Worm (Caenorhabditis elegans) whole organism, L4 larva: ENCODE data around the gene sec-61.A.

Source experiments
- T26A8.4 ChIP-seq: fragments of 200-800 bp; sonication (Bioruptor generic); IDR thresholded peaks from 2 replicates; pipeline ENCODE4 v1.3.6; 2022; ENCODE audit warnings: missing genetic modification characterization, missing compliant biosample characterization
- Y105C5A.15 ChIP-seq: fragments of 200-800 bp; sonication (Bioruptor generic); IDR thresholded peaks from 2 replicates; pipeline ENCODE4 v1.3.6; 2022; ENCODE audit warnings: missing genetic modification characterization, missing compliant biosample characterization
- Y5F2A.4 ChIP-seq: fragments of 200-800 bp; sonication (Bioruptor generic); optimal IDR thresholded peaks from 2 replicates; lab custom pipeline; 2018; ENCODE audit warnings: mild to moderate bottlenecking, missing genetic modification characterization, missing compliant biosample characterization
- aha-1 ChIP-seq: fragments of 150-350 bp; peaks from one replicate; lab custom pipeline; 2014; ENCODE audit warnings: missing biosample characterization, missing genetic modification characterization
- aly-2 ChIP-seq: sonication (generic microtip); optimal IDR thresholded peaks from 2 replicates; lab custom pipeline; 2018; ENCODE audit warnings: missing biosample characterization, missing genetic modification characterization
- ceh-44 ChIP-seq: fragments of 200-800 bp; sonication (Bioruptor generic); IDR thresholded peaks from 2 replicates; pipeline ENCODE4 v1.3.6; 2022; ENCODE audit warnings: missing genetic modification reagents, missing genetic modification characterization, missing compliant biosample characterization
- ceh-62 ChIP-seq: sonication (generic microtip); optimal IDR thresholded peaks from 2 replicates; lab custom pipeline; 2017; ENCODE audit warnings: missing biosample characterization, missing genetic modification characterization
- ces-1 ChIP-seq: fragments of 150-350 bp; sonication (generic microtip); optimal IDR thresholded peaks from 4 replicates; lab custom pipeline; 2014; ENCODE audit warnings: missing biosample characterization, missing genetic modification reagents, missing genetic modification characterization
- daf-19 ChIP-seq: fragments of 200-800 bp; sonication (Bioruptor generic); conservative IDR thresholded peaks from 2 replicates; pipeline ENCODE4 v1.3.6; 2022; ENCODE audit warnings: missing genetic modification characterization, missing compliant biosample characterization
- egl-43 ChIP-seq: fragments of 200-800 bp; sonication (Bioruptor generic); IDR thresholded peaks from 2 replicates; pipeline ENCODE4 v1.3.6; 2022; ENCODE audit warnings: missing genetic modification reagents, missing genetic modification characterization, missing compliant biosample characterization
- fos-1 ChIP-seq: fragments of 150-350 bp; optimal IDR thresholded peaks from 2 replicates; lab custom pipeline; 2014; ENCODE audit warnings: missing biosample characterization, missing genetic modification characterization
- gei-8 ChIP-seq: fragments of 200-800 bp; sonication (Bioruptor generic); optimal IDR thresholded peaks from 2 replicates; lab custom pipeline; 2018; ENCODE audit warnings: mild to moderate bottlenecking, missing genetic modification characterization, missing compliant biosample characterization
- hmg-1.1 ChIP-seq: fragments of 200-800 bp; sonication (Bioruptor generic); IDR thresholded peaks from 2 replicates; pipeline ENCODE4 v1.3.6; 2022; ENCODE audit warnings: missing genetic modification reagents, missing genetic modification characterization, missing compliant biosample characterization
- lin-38 ChIP-seq: fragments of 200-800 bp; sonication (Bioruptor generic); IDR thresholded peaks from 2 replicates; pipeline ENCODE4 v1.3.6; 2022; ENCODE audit warnings: missing genetic modification reagents, missing genetic modification characterization, missing compliant biosample characterization
- lin-39 ChIP-seq: fragments of 150-350 bp; optimal IDR thresholded peaks from 2 replicates; lab custom pipeline; 2014; ENCODE audit warnings: missing biosample characterization, missing genetic modification reagents, missing genetic modification characterization
- mdl-1 ChIP-seq, 2 experiments: fragments of 150-350 bp in 1 of 2; sonication (generic microtip) in 1 of 2; optimal IDR thresholded peaks; 2 replicates each; lab custom pipeline; 2014 to 2017; ENCODE audit warnings: missing biosample characterization in 2 of 2, missing genetic modification characterization in 2 of 2
- mdt-29 ChIP-seq: fragments of 200-800 bp; sonication (Bioruptor generic); IDR thresholded peaks from 2 replicates; pipeline ENCODE4 v1.3.6; 2022; ENCODE audit warnings: missing genetic modification reagents, missing genetic modification characterization, missing compliant biosample characterization
- nhr-102 ChIP-seq: sonication (generic microtip); optimal IDR thresholded peaks from 2 replicates; lab custom pipeline; 2016; ENCODE audit warnings: mild to moderate bottlenecking, missing genetic modification characterization, moderate library complexity, missing compliant biosample characterization
- nhr-111 ChIP-seq: fragments of 200-800 bp; sonication (Bioruptor generic); optimal IDR thresholded peaks from 2 replicates; lab custom pipeline; 2018; ENCODE audit warnings: mild to moderate bottlenecking, missing genetic modification characterization, missing compliant biosample characterization
- nhr-25 ChIP-seq: sonication (generic microtip); optimal IDR thresholded peaks from 2 replicates; lab custom pipeline; 2017; ENCODE audit warnings: missing genetic modification characterization, mild to moderate bottlenecking, missing compliant biosample characterization, antibody characterized with exemption, moderate library complexity, borderline replicate concordance; ENCODE audit not compliant: insufficient read depth
- nhr-28 ChIP-seq: fragments of 150-350 bp; optimal IDR thresholded peaks from 2 replicates; lab custom pipeline; 2014; ENCODE audit warnings: missing biosample characterization, missing genetic modification characterization
- nhr-48 ChIP-seq: sonication (generic microtip); optimal IDR thresholded peaks from 2 replicates; lab custom pipeline; 2016; ENCODE audit warnings: mild to moderate bottlenecking, missing genetic modification characterization, missing compliant biosample characterization
- nhr-6 ChIP-seq: fragments of 150-350 bp; optimal IDR thresholded peaks from 2 replicates; lab custom pipeline; 2014; ENCODE audit warnings: missing biosample characterization, missing genetic modification characterization
- nhr-76 ChIP-seq: fragments of 150-350 bp; optimal IDR thresholded peaks from 2 replicates; lab custom pipeline; 2014; ENCODE audit warnings: missing biosample characterization, missing genetic modification characterization
- pqm-1 ChIP-seq: sonication (generic microtip); optimal IDR thresholded peaks from 2 replicates; lab custom pipeline; 2017; ENCODE audit warnings: missing biosample characterization, missing genetic modification characterization
- saeg-2 ChIP-seq: fragments of 200-800 bp; sonication (Bioruptor generic); IDR thresholded peaks from 2 replicates; pipeline ENCODE4 v1.3.6; 2022; ENCODE audit warnings: missing genetic modification reagents, missing genetic modification characterization, missing compliant biosample characterization
- snpc-1.2 ChIP-seq: fragments of 200-800 bp; sonication (Bioruptor generic); IDR thresholded peaks from 2 replicates; pipeline ENCODE4 v1.3.6; 2022; ENCODE audit warnings: missing genetic modification reagents, missing genetic modification characterization, missing compliant biosample characterization
- snpc-4 ChIP-seq: fragments of 150-350 bp; optimal IDR thresholded peaks from 2 replicates; lab custom pipeline; 2014; ENCODE audit warnings: missing biosample characterization, missing genetic modification characterization
- tag-97 ChIP-seq: fragments of 200-800 bp; sonication (Bioruptor generic); IDR thresholded peaks from 2 replicates; pipeline ENCODE4 v1.3.6; 2022; ENCODE audit warnings: missing genetic modification characterization, missing compliant biosample characterization
- tra-1 ChIP-seq: fragments of 200-800 bp; sonication (Bioruptor generic); IDR thresholded peaks from 2 replicates; pipeline ENCODE4 v1.3.6; 2022; ENCODE audit warnings: missing genetic modification reagents, missing genetic modification characterization, missing compliant biosample characterization
- unc-130 ChIP-seq: sonication (generic microtip); optimal IDR thresholded peaks from 2 replicates; lab custom pipeline; 2016; ENCODE audit warnings: missing genetic modification reagents, missing genetic modification characterization, missing compliant biosample characterization
- unc-62 ChIP-seq, 3 experiments: fragments of 150-350 bp in 1 of 3; sonication (generic microtip); optimal IDR thresholded peaks in 2 of 3; peaks in 1 of 3; 1 replicate in 1 of 3; 2 replicates in 2 of 3; lab custom pipeline; 2014 to 2017; ENCODE audit warnings: missing biosample characterization in 3 of 3, missing genetic modification characterization in 3 of 3, missing genetic modification reagents in 3 of 3, missing genotype in 1 of 3
- zfp-2 ChIP-seq: sonication (generic microtip); optimal IDR thresholded peaks from 2 replicates; lab custom pipeline; 2016; ENCODE audit warnings: mild to moderate bottlenecking, missing genetic modification characterization, missing compliant biosample characterization

The sec-61.A gene

ce11 chrIV:14869844-14870433, 44.9 kb upstream of the sec-61.A start (continued):
- no peak for TF ChIP-seq ceh-44
- no peak for TF ChIP-seq gei-8 (GFP tag; lab: Kevin White, UChicago)
- TF ChIP-seq nhr-28 (tag; lab: Kevin White, UChicago), result peak; percentile 70
- peak in 1 of 2 experiments; percentile 55 for TF ChIP-seq mdl-1 (tag; optimal IDR thresholded peaks at IDR 0.05; lab: Kevin White, UChicago)

- TF ChIP-seq unc-62 (GFP tag; optimal IDR thresholded peaks at IDR 0.05 in 1 of 2; lab: Kevin White, UChicago) (peak in 1 of 2 experiments; percentile 63), unc-62 (tag; optimal IDR thresholded peaks at IDR 0.05; lab: Kevin White, UChicago) (no peak), aha-1 (tag; lab: Kevin White, UChicago) (peak; percentile 58), T26A8.4 (GFP tag; lab: Robert Waterston, UW) (no peak)
Observed at ce11 chrIV:14868560-14868959, 43.5 kb upstream of the sec-61.A start.

DNA sequence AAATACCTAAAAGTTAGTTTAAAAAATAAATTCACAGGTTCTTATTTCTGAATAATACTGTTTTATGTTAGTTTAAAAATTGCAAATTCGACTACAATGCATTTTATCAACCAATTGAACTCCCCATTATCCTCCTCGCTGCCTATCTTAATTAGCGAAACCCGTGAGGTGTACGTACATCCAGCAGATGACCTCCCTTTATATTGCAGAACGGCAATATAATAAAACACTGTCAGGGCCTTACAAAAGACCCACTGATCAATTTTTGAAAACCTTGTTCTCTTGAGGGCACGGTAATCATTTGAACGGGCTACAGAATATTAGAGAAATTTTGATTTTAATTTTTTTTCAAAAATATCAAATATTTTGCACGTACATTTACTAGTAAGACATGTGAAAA, 39.5 kb upstream of the sec-61.A start:
- TF ChIP-seq aha-1 (tag; lab: Kevin White, UChicago) (peak; percentile 44), saeg-2 (no peak), mdl-1 (tag; optimal IDR thresholded peaks at IDR 0.05; lab: Kevin White, UChicago) (no peak), nhr-102 (no peak), snpc-1.2 (GFP tag; lab: Robert Waterston, UW) (peak; percentile 92)
- TF ChIP-seq, all 104 proteins: peak for 2

DNA sequence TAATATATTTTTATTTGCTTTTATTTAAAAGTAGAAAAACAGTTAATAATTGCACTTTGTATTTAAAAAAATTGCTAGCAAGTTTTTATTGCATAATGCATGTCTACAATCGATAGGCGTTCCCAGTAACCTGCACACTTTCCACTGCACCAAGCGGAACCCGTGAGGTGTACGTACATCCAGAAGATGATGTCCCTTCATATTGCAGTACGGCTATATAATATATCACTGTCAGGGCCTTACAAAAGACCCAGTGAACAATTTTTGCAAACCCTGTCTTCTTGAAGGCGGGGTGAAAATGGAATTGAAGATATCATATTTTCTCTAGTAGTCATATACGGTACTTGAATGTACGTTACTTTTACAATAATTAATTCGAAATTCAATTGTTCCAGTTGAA, 38.7 kb upstream of the sec-61.A start:
- TF ChIP-seq nhr-6 (tag; lab: Kevin White, UChicago), result no peak
- TF ChIP-seq aha-1 (tag; lab: Kevin White, UChicago), result peak; percentile 76
- TF ChIP-seq pqm-1 (tag; lab: Kevin White, UChicago), result no peak
- TF ChIP-seq snpc-1.2 (GFP tag; lab: Robert Waterston, UW), result peak; percentile 96
- no peak for TF ChIP-seq zfp-2 (tag; lab: Kevin White, UChicago)
- no peak for TF ChIP-seq lin-38 (GFP tag; lab: Robert Waterston, UW)
- TF ChIP-seq hmg-1.1 (GFP tag; lab: Robert Waterston, UW), result no peak
- no peak for TF ChIP-seq nhr-25
- no peak for TF ChIP-seq ceh-62 (tag; lab: Kevin White, UChicago)
- TF ChIP-seq, all 104 proteins: peak for 2

DNA sequence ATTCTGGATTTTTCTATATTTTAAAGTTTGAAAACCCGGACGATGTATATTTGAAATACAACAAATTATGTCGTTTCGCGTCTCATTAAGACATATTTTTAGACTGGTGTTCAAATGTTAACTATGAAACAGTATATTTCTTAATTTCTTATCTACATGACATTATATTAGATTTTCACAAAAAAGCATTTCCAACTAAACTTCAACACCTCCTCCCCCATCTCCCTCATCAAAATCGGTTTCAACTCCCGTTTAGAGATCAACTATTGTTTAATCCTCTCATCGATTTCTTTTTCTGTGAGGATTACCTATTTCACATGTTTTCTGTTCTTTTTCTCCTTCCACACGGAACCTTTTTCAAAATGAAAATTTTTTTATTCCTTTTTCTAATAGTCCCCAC, 37.1 kb upstream of the sec-61.A start, which contains the start of gene Y57G11C.38:
Gene Y57G11C.38 (plus strand): TSS at position 301 of the 400 bp plus-strand sequence.
- TF ChIP-seq nhr-76 (tag; lab: Kevin White, UChicago) (no peak), aly-2 (tag; lab: Kevin White, UChicago) (no peak), tag-97 (no peak), daf-19 (GFP tag; lab: Robert Waterston, UW) (no peak), tra-1 (GFP tag; lab: Robert Waterston, UW) (no peak), nhr-48 (no peak), egl-43 (GFP tag; lab: Robert Waterston, UW) (no peak), unc-62 (GFP tag; optimal IDR thresholded peaks at IDR 0.05 in 1 of 2; lab: Kevin White, UChicago) (no peak), unc-62 (tag; optimal IDR thresholded peaks at IDR 0.05; lab: Kevin White, UChicago) (no peak), Y5F2A.4 (GFP tag; lab: Kevin White, UChicago) (no peak), fos-1 (tag; lab: Kevin White, UChicago) (no peak), snpc-4 (no peak), lin-39 (tag; lab: Kevin White, UChicago) (no peak), mdt-29 (GFP tag; lab: Robert Waterston, UW) (no peak), ces-1 (GFP tag; lab: Kevin White, UChicago) (no peak), aha-1 (tag; lab: Kevin White, UChicago) (no peak), nhr-25 (no peak), Y105C5A.15 (GFP tag; lab: Robert Waterston, UW) (no peak), nhr-111 (GFP tag; lab: Kevin White, UChicago) (no peak), saeg-2 (no peak), unc-130 (no peak)
